Fruit fly (Drosophila melanogaster) whole organism, embryonic: ENCODE results near the gene atl.

ENCODE experiments used
- ATbp ChIP-seq: fragments of 200-800 bp; sonication (Bioruptor generic); optimal IDR thresholded peaks from 2 replicates; lab custom pipeline; 2017; ENCODE audit warnings: missing biosample characterization, mild to moderate bottlenecking, missing genetic modification characterization, missing genetic modification reagents
- CG11398 ChIP-seq: fragments of 200-800 bp; sonication (Bioruptor generic); optimal IDR thresholded peaks from 2 replicates; lab custom pipeline; 2016; ENCODE audit warnings: missing biosample characterization, missing genetic modification characterization
- CG1233 ChIP-seq: fragments of 200-800 bp; sonication (Bioruptor generic); optimal IDR thresholded peaks from 4 replicates; lab custom pipeline; 2018; ENCODE audit warnings: missing biosample characterization, mild to moderate bottlenecking, missing genetic modification characterization
- CG14710 ChIP-seq: fragments of 200-800 bp; sonication (Bioruptor generic); optimal IDR thresholded peaks from 3 replicates; lab custom pipeline; 2019; ENCODE audit warnings: missing biosample characterization, mild to moderate bottlenecking, missing genetic modification characterization, moderate library complexity
- CG1529 ChIP-seq: fragments of 200-800 bp; sonication (Bioruptor generic); optimal IDR thresholded peaks from 3 replicates; lab custom pipeline; 2018; ENCODE audit warnings: missing biosample characterization, missing genetic modification characterization
- CG17385 ChIP-seq: fragments of 200-800 bp; sonication (Bioruptor generic); optimal IDR thresholded peaks from 3 replicates; lab custom pipeline; 2018; ENCODE audit warnings: missing biosample characterization, mild to moderate bottlenecking, missing genetic modification characterization
- CG3163 ChIP-seq: fragments of 200-800 bp; sonication (Bioruptor generic); optimal IDR thresholded peaks from 3 replicates; lab custom pipeline; 2016; ENCODE audit warnings: missing biosample characterization, missing genetic modification characterization
- CG4730 ChIP-seq: fragments of 200-800 bp; sonication (Bioruptor generic); IDR thresholded peaks from 2 replicates; pipeline ENCODE4 v1.3.6; 2022; ENCODE audit warnings: missing biosample characterization, missing genetic modification characterization
- CG5180 ChIP-seq: fragments of 200-800 bp; sonication (Bioruptor generic); optimal IDR thresholded peaks from 3 replicates; lab custom pipeline; 2017; ENCODE audit warnings: missing biosample characterization, missing genetic modification characterization, mild to moderate bottlenecking, moderate library complexity, missing genetic modification reagents
- CG6654 ChIP-seq: fragments of 200-800 bp; sonication (Bioruptor generic); optimal IDR thresholded peaks from 2 replicates; lab custom pipeline; 2017; ENCODE audit warnings: missing biosample characterization, mild to moderate bottlenecking, missing genetic modification characterization
- CG7987 ChIP-seq: fragments of 200-800 bp; sonication (Bioruptor generic); optimal IDR thresholded peaks from 2 replicates; lab custom pipeline; 2018; ENCODE audit warnings: missing biosample characterization, mild to moderate bottlenecking, missing genetic modification characterization, moderate library complexity
- CG8290 ChIP-seq, 3 experiments: fragments of 200-800 bp; sonication (Bioruptor generic); optimal IDR thresholded peaks; 2 replicates each; lab custom pipeline; 2016 to 2019; ENCODE audit warnings: missing biosample characterization in 3 of 3, missing genetic modification characterization in 3 of 3, mild to moderate bottlenecking in 2 of 3, moderate library complexity in 1 of 3
- CG8388 ChIP-seq: fragments of 200-800 bp; sonication (Bioruptor generic); optimal IDR thresholded peaks from 2 replicates; lab custom pipeline; 2019; ENCODE audit warnings: missing biosample characterization, mild to moderate bottlenecking, missing genetic modification characterization, moderate library complexity
- CG9797 ChIP-seq: fragments of 200-800 bp; sonication (Bioruptor generic); optimal IDR thresholded peaks from 3 replicates; lab custom pipeline; 2018; ENCODE audit warnings: missing biosample characterization, mild to moderate bottlenecking, missing genetic modification characterization
- Hr3 ChIP-seq: fragments of 200-800 bp; sonication (Bioruptor generic); optimal IDR thresholded peaks from 3 replicates; lab custom pipeline; 2016; ENCODE audit warnings: missing biosample characterization, missing genetic modification characterization
- Hr51 ChIP-seq, 2 experiments: fragments of 200-800 bp; sonication (Bioruptor generic); optimal IDR thresholded peaks; 2 replicates in 1 of 2; 3 replicates in 1 of 2; lab custom pipeline; 2016 to 2018; ENCODE audit warnings: missing biosample characterization in 2 of 2, missing genetic modification characterization in 2 of 2, mild to moderate bottlenecking in 1 of 2, moderate library complexity in 1 of 2
- Max ChIP-seq: fragments of 200-800 bp; sonication (Bioruptor generic); optimal IDR thresholded peaks from 2 replicates; lab custom pipeline; 2016; ENCODE audit warnings: missing biosample characterization, mild to moderate bottlenecking, missing genetic modification characterization
- Poxn ChIP-seq: fragments of 200-800 bp; sonication (Bioruptor generic); IDR thresholded peaks from 2 replicates; pipeline ENCODE4 v1.3.6; 2022; ENCODE audit warnings: missing biosample characterization, missing genetic modification characterization
- Rfx ChIP-seq: fragments of 200-800 bp; sonication (Bioruptor generic); IDR thresholded peaks from 2 replicates; pipeline ENCODE4 v1.3.6; 2022; ENCODE audit warnings: missing biosample characterization, missing genetic modification characterization
- Spps ChIP-seq: fragments of 200-800 bp; sonication (Bioruptor generic); optimal IDR thresholded peaks from 2 replicates; lab custom pipeline; 2018; ENCODE audit warnings: missing biosample characterization, mild to moderate bottlenecking, missing genetic modification characterization
- Sry-δ ChIP-seq: fragments of 200-800 bp; sonication (Bioruptor generic); optimal IDR thresholded peaks from 2 replicates; lab custom pipeline; 2016; ENCODE audit warnings: missing biosample characterization, missing genetic modification characterization
- Trl ChIP-seq, 3 experiments: fragments of >200 bp in 2 of 3; fragments of 200-800 bp in 1 of 3; sonication (Bioruptor generic) in 1 of 3; optimal IDR thresholded peaks; 2 replicates in 1 of 3; 3 replicates in 2 of 3; lab custom pipeline; 2016 to 2017; ENCODE audit warnings: missing biosample characterization in 1 of 3, missing genetic modification characterization in 1 of 3
- Usf ChIP-seq: fragments of 200-800 bp; sonication (Bioruptor generic); optimal IDR thresholded peaks from 2 replicates; lab custom pipeline; 2017; ENCODE audit warnings: missing genotype, missing biosample characterization, missing genetic modification characterization
- ap ChIP-seq: fragments of 200-800 bp; sonication (Bioruptor generic); IDR thresholded peaks from 2 replicates; pipeline ENCODE4 v1.3.6; 2022; ENCODE audit warnings: missing biosample characterization, missing genetic modification characterization
- cg ChIP-seq: fragments of 200-800 bp; sonication (Bioruptor generic); optimal IDR thresholded peaks from 3 replicates; lab custom pipeline; 2019; ENCODE audit warnings: missing biosample characterization, mild to moderate bottlenecking, missing genetic modification characterization, moderate library complexity
- chn ChIP-seq: fragments of 200-800 bp; sonication (Bioruptor generic); optimal IDR thresholded peaks from 2 replicates; lab custom pipeline; 2016; ENCODE audit warnings: missing biosample characterization, missing genetic modification characterization
- crc ChIP-seq: fragments of 200-800 bp; sonication (Bioruptor generic); optimal IDR thresholded peaks from 2 replicates; lab custom pipeline; 2016; ENCODE audit warnings: missing biosample characterization, missing genetic modification characterization
- ewg ChIP-seq: fragments of 200-800 bp; sonication (Bioruptor generic); optimal IDR thresholded peaks from 3 replicates; lab custom pipeline; 2017; ENCODE audit warnings: mild to moderate bottlenecking, missing biosample characterization, missing genetic modification reagents, missing genetic modification characterization
- fd64A ChIP-seq: fragments of 200-800 bp; sonication (Bioruptor generic); optimal IDR thresholded peaks from 3 replicates; lab custom pipeline; 2018; ENCODE audit warnings: missing biosample characterization, mild to moderate bottlenecking, missing genetic modification characterization
- gem ChIP-seq: fragments of 200-800 bp; sonication (Bioruptor generic); optimal IDR thresholded peaks from 2 replicates; lab custom pipeline; 2019; ENCODE audit warnings: missing biosample characterization, mild to moderate bottlenecking, missing genetic modification characterization, moderate library complexity
- h ChIP-seq: fragments of >200 bp; optimal IDR thresholded peaks from 2 replicates; lab custom pipeline; 2017
- ham ChIP-seq: fragments of 200-800 bp; sonication (Bioruptor generic); IDR thresholded peaks from 2 replicates; pipeline ENCODE4 v1.3.6; 2022; ENCODE audit warnings: missing biosample characterization, missing genetic modification characterization
- kni ChIP-seq: fragments of 200-800 bp; sonication (Bioruptor generic); optimal IDR thresholded peaks from 3 replicates; lab custom pipeline; 2017; ENCODE audit warnings: mild to moderate bottlenecking, missing biosample characterization, missing genetic modification reagents, missing genetic modification characterization
- lbe ChIP-seq: fragments of 200-800 bp; sonication (Bioruptor generic); optimal IDR thresholded peaks from 2 replicates; lab custom pipeline; 2016; ENCODE audit warnings: missing biosample characterization, mild to moderate bottlenecking, missing genetic modification characterization
- mld ChIP-seq: fragments of 200-800 bp; sonication (Bioruptor generic); IDR thresholded peaks from 3 replicates; pipeline ENCODE4 v1.3.6; 2022; ENCODE audit warnings: missing biosample characterization, missing genetic modification characterization; ENCODE audit not compliant: partially characterized antibody
- nmo ChIP-seq: fragments of 200-800 bp; sonication (Bioruptor generic); optimal IDR thresholded peaks from 2 replicates; lab custom pipeline; 2018; ENCODE audit warnings: missing biosample characterization, mild to moderate bottlenecking, missing genetic modification characterization, moderate library complexity
- nom ChIP-seq: fragments of 200-800 bp; sonication (Bioruptor generic); optimal IDR thresholded peaks from 2 replicates; lab custom pipeline; 2017; ENCODE audit warnings: missing biosample characterization, missing genetic modification characterization, mild to moderate bottlenecking, moderate library complexity, missing genetic modification reagents
- p53 ChIP-seq: fragments of 200-800 bp; sonication (Bioruptor generic); optimal IDR thresholded peaks from 2 replicates; lab custom pipeline; 2016; ENCODE audit warnings: missing biosample characterization, missing genetic modification characterization
- pita ChIP-seq: fragments of 200-800 bp; sonication (Bioruptor generic); optimal IDR thresholded peaks from 2 replicates; lab custom pipeline; 2017; ENCODE audit warnings: missing biosample characterization, mild to moderate bottlenecking, missing genetic modification characterization
- rib ChIP-seq: fragments of 200-800 bp; sonication (Bioruptor generic); IDR thresholded peaks from 2 replicates; pipeline ENCODE4 v1.3.6; 2022; ENCODE audit warnings: missing biosample characterization, missing genetic modification characterization
- run ChIP-seq: fragments of 200-800 bp; sonication (Bioruptor generic); optimal IDR thresholded peaks from 3 replicates; lab custom pipeline; 2018; ENCODE audit warnings: missing biosample characterization, mild to moderate bottlenecking, missing genetic modification characterization
- sd ChIP-seq: fragments of 200-800 bp; sonication (Bioruptor generic); optimal IDR thresholded peaks from 3 replicates; lab custom pipeline; 2018; ENCODE audit warnings: missing biosample characterization, mild to moderate bottlenecking, missing genetic modification characterization, moderate library complexity
- sens ChIP-seq: fragments of 200-800 bp; sonication (Bioruptor generic); peaks from one replicate; lab custom pipeline; 2016; ENCODE audit warnings: missing biosample characterization, missing genetic modification characterization
- sqz ChIP-seq: fragments of 200-800 bp; sonication (Bioruptor generic); optimal IDR thresholded peaks from 3 replicates; lab custom pipeline; 2018; ENCODE audit warnings: missing biosample characterization, mild to moderate bottlenecking, missing genetic modification characterization
- tio ChIP-seq: fragments of 200-800 bp; sonication (Bioruptor generic); optimal IDR thresholded peaks from 2 replicates; lab custom pipeline; 2017; ENCODE audit warnings: missing biosample characterization, missing genetic modification characterization, inconsistent platforms
- tll ChIP-seq, 2 experiments: fragments of 200-800 bp in 1 of 2; fragments of >200 bp in 1 of 2; sonication (Bioruptor generic) in 1 of 2; optimal IDR thresholded peaks; 2 replicates each; lab custom pipeline; 2017 to 2019; ENCODE audit warnings: missing biosample characterization in 2 of 2, missing genetic modification characterization in 2 of 2, mild to moderate bottlenecking in 1 of 2, moderate library complexity in 1 of 2
- trem ChIP-seq: fragments of 200-800 bp; optimal IDR thresholded peaks from 3 replicates; lab custom pipeline; 2019; ENCODE audit warnings: missing biosample characterization, mild to moderate bottlenecking, missing genetic modification characterization, moderate library complexity
- vvl ChIP-seq: fragments of 200-800 bp; sonication (Bioruptor generic); IDR thresholded peaks from 2 replicates; pipeline ENCODE4 v1.3.6; 2022; ENCODE audit warnings: missing biosample characterization, missing genetic modification characterization

Gene atl

dm6 chr3R:24581891-24582668 is 43.4 kb upstream of the atl start (continued):
- TF ChIP-seq CG11398 (GFP tag; lab: Kevin White, UChicago): peak; percentile 3
- TF ChIP-seq trem: no peak
- TF ChIP-seq gem (tag; lab: Kevin White, UChicago): no peak
- no peak for TF ChIP-seq tio (GFP tag; lab: Kevin White, UChicago)
- TF ChIP-seq run (tag; lab: Kevin White, UChicago): peak; percentile 51
- TF ChIP-seq cg (GFP tag; lab: Kevin White, UChicago): peak; percentile 94
- TF ChIP-seq Poxn (GFP tag; lab: Robert Waterston, UW): no peak
- TF ChIP-seq pita (GFP tag; lab: Kevin White, UChicago): no peak
- no peak for TF ChIP-seq Sry-δ
- TF ChIP-seq Max: no peak
- TF ChIP-seq CG5180 (GFP tag; lab: Kevin White, UChicago): no peak
- TF ChIP-seq CG8388 (GFP tag; lab: Kevin White, UChicago): no peak
- peak; percentile 14 for TF ChIP-seq nom
- no peak for TF ChIP-seq chn
- TF ChIP-seq CG14710: no peak
- peak; percentile 72 for TF ChIP-seq sens (GFP tag; lab: Kevin White, UChicago)
- no peak for TF ChIP-seq Spps (tag; lab: Kevin White, UChicago)
- TF ChIP-seq Hr51 (GFP tag; optimal IDR thresholded peaks at IDR 0.05; lab: Kevin White, UChicago): no peak
- peak; percentile 5 for TF ChIP-seq nmo (GFP tag; lab: Kevin White, UChicago)
- TF ChIP-seq CG9797: no peak
- no peak for TF ChIP-seq ham
- no peak for TF ChIP-seq Rfx (GFP tag; lab: Robert Waterston, UW)
- TF ChIP-seq Usf (GFP tag; lab: Kevin White, UChicago): no peak
- peak; percentile 91 for TF ChIP-seq kni (GFP tag; lab: Kevin White, UChicago)
- TF ChIP-seq lbe (GFP tag; lab: Kevin White, UChicago): peak; percentile 22
- peak; percentile 23 for TF ChIP-seq CG3163 (GFP tag; lab: Kevin White, UChicago)
- TF ChIP-seq CG8290 (GFP tag; optimal IDR thresholded peaks at IDR 0.05; lab: Kevin White, UChicago): no peak
- no peak for TF ChIP-seq CG8290 (tag; optimal IDR thresholded peaks at IDR 0.05; lab: Kevin White, UChicago)
- TF ChIP-seq CG17385 (GFP tag; lab: Kevin White, UChicago): no peak
- TF ChIP-seq CG7987: peak; percentile 84
- no peak for TF ChIP-seq CG1529 (GFP tag; lab: Kevin White, UChicago)
- no peak for TF ChIP-seq ATbp
- no peak for TF ChIP-seq Hr3 (GFP tag; lab: Kevin White, UChicago)
- TF ChIP-seq tll (GFP tag; optimal IDR thresholded peaks at IDR 0.05; lab: Kevin White, UChicago): no peak
- peak; percentile 79 for TF ChIP-seq sqz
- no peak for TF ChIP-seq CG4730
- TF ChIP-seq h (lab: Kevin White, UChicago): no peak
- peak in 1 of 2 experiments; percentile 7 for TF ChIP-seq Trl (optimal IDR thresholded peaks at IDR 0.05; lab: Kevin White, UChicago)
- no peak for TF ChIP-seq Trl (GFP tag; optimal IDR thresholded peaks at IDR 0.05; lab: Kevin White, UChicago)
- TF ChIP-seq p53: peak; percentile 99
- TF ChIP-seq vvl: no peak
- TF ChIP-seq CG6654 (GFP tag; lab: Kevin White, UChicago): no peak
- no peak for TF ChIP-seq CG1233
- no peak for TF ChIP-seq rib (GFP tag; lab: Robert Waterston, UW)
- peak; percentile 55 for TF ChIP-seq sd (tag; lab: Kevin White, UChicago)
- TF ChIP-seq fd64A (GFP tag; lab: Kevin White, UChicago): no peak
- TF ChIP-seq ewg (GFP tag; lab: Kevin White, UChicago): peak; percentile 67
- no peak for TF ChIP-seq mld (GFP tag; lab: Robert Waterston, UW)
- no peak for TF ChIP-seq ap (GFP tag; lab: Robert Waterston, UW)
- TF ChIP-seq crc (GFP tag; lab: Kevin White, UChicago): no peak
